Worm (Caenorhabditis elegans) whole organism, late embryonic: ENCODE data around the gene nhr-137.

Source experiments
- T23F11.4 ChIP-seq: fragments of 200-800 bp; sonication (Bioruptor generic); optimal IDR thresholded peaks from 2 replicates; lab custom pipeline; 2018; ENCODE audit warnings: mild to moderate bottlenecking, missing genetic modification characterization, missing compliant biosample characterization
- ama-1 ChIP-seq: fragments of 150-350 bp; optimal IDR thresholded peaks from 2 replicates; lab custom pipeline; 2014
- ceh-31 ChIP-seq: sonication (generic microtip); optimal IDR thresholded peaks from 2 replicates; lab custom pipeline; 2016; ENCODE audit warnings: missing genetic modification characterization, missing compliant biosample characterization
- ceh-48 ChIP-seq: sonication (generic microtip); optimal IDR thresholded peaks from 2 replicates; lab custom pipeline; 2016; ENCODE audit warnings: missing genetic modification characterization, inconsistent platforms, missing compliant biosample characterization
- ets-4 ChIP-seq: sonication (generic microtip); optimal IDR thresholded peaks from 2 replicates; lab custom pipeline; 2016; ENCODE audit warnings: missing genetic modification characterization, missing compliant biosample characterization
- hlh-15 ChIP-seq: sonication (generic microtip); optimal IDR thresholded peaks from 2 replicates; lab custom pipeline; 2016; ENCODE audit warnings: missing genetic modification characterization, missing compliant biosample characterization
- hlh-30 ChIP-seq: sonication (generic microtip); optimal IDR thresholded peaks from 2 replicates; lab custom pipeline; 2017; ENCODE audit warnings: antibody characterized with exemption, missing genetic modification characterization, missing compliant biosample characterization; ENCODE audit not compliant: insufficient read depth
- mec-3 ChIP-seq: sonication (generic microtip); optimal IDR thresholded peaks from 2 replicates; lab custom pipeline; 2016; ENCODE audit warnings: borderline replicate concordance, missing genetic modification characterization, missing compliant biosample characterization
- pqm-1 ChIP-seq: sonication (generic microtip); optimal IDR thresholded peaks from 2 replicates; lab custom pipeline; 2016; ENCODE audit warnings: missing genetic modification characterization, missing compliant biosample characterization
- rnt-1 ChIP-seq: sonication (generic microtip); optimal IDR thresholded peaks from 2 replicates; lab custom pipeline; 2016; ENCODE audit warnings: missing genetic modification characterization, missing compliant biosample characterization
- unc-42 ChIP-seq: sonication (generic microtip); optimal IDR thresholded peaks from 2 replicates; lab custom pipeline; 2016; ENCODE audit warnings: missing genotype, missing genetic modification characterization, missing compliant biosample characterization

DNA sequence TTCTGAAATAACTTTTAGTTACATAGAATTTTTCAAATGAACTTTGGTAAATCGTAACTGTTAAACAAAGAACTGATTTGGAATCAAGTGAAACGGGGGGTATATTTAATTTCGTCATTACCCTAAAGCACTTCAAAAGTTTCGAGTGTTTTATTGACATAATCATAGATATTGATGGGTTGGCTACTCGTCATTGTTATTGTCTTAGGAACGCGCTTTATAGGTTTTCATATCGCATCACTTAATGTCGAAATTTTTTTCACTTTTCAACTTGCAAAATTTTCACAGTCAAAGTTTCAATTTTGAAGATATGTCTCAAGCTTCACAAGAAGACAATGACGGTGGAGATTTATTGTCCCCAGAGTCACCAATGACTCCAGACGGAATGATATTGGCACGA, 50.1 kb downstream of the nhr-137 start, which contains the start of gene kqt-1:
- TF ChIP-seq T23F11.4 (GFP tag; lab: Kevin White, UChicago) (no peak), ceh-48 (tag; lab: Kevin White, UChicago) (no peak), ceh-31 (tag; lab: Kevin White, UChicago) (no peak), hlh-30 (tag; lab: Kevin White, UChicago) (no peak), mec-3 (no peak), rnt-1 (tag; lab: Kevin White, UChicago) (no peak), unc-42 (tag; lab: Kevin White, UChicago) (no peak), hlh-15 (tag; lab: Kevin White, UChicago) (no peak), ama-1 (lab: Kevin White, UChicago) (no peak), pqm-1 (no peak), ets-4 (no peak)
